Worm (Caenorhabditis elegans): ENCODE measurements around the gene F54B3.1.

The F54B3.1 gene

ce11 chrII:10281674-10282073, 30.6 kb downstream of the F54B3.1 start:
- no peak for TF ChIP-seq R02D3.7 (tag; optimal IDR thresholded peaks at IDR 0.05)
- TF ChIP-seq snpc-4 (tag; optimal IDR thresholded peaks at IDR 0.05): no peak
- no peak for TF ChIP-seq nhr-76 (tag; optimal IDR thresholded peaks at IDR 0.05)
- TF ChIP-seq egl-5 (tag; optimal IDR thresholded peaks at IDR 0.05): no peak
- TF ChIP-seq pha-4 (tag; optimal IDR thresholded peaks at IDR 0.05): no peak
- TF ChIP-seq eor-1 (tag; optimal IDR thresholded peaks at IDR 0.05): no peak
- TF ChIP-seq nhr-43 (tag; optimal IDR thresholded peaks at IDR 0.05; ENCODE audit: poor library complexity, severe bottlenecking): no peak
- no peak for TF ChIP-seq skn-1 (tag; optimal IDR thresholded peaks at IDR 0.05)
- TF ChIP-seq sea-2 (GFP tag; optimal IDR thresholded peaks at IDR 0.05): no peak
- TF ChIP-seq elt-2 (tag; optimal IDR thresholded peaks at IDR 0.05): peak; percentile 75
- TF ChIP-seq lin-39 (tag; optimal IDR thresholded peaks at IDR 0.05): no peak
- peak; percentile 82 for TF ChIP-seq pqm-1 (tag; optimal IDR thresholded peaks at IDR 0.05)

DNA sequence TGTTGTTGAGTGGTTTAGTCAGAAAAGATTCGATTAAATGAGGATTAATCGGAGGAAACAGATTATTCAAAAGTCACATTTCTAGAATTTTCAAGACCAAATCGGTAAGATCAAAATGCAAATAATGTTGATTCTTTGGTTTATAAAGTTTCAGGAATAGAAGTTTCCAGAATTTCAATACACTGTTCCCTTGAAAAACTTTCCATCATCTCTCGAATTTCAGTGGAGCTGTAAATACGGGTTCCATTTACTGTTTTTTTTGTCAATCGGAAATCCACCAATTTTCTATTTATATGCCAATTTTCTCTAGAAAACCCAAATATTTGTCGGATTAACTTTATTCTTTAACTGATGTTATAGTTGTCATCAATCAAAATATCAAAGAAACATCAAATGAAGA, 32.1 kb downstream of the F54B3.1 start:
- no peak for TF ChIP-seq fos-1 (tag; optimal IDR thresholded peaks at IDR 0.05)
- TF ChIP-seq egl-5 (tag; optimal IDR thresholded peaks at IDR 0.05): no peak
- TF ChIP-seq mml-1 (tag; optimal IDR thresholded peaks at IDR 0.05): no peak
- TF ChIP-seq pha-4 (tag; optimal IDR thresholded peaks at IDR 0.05): no peak
- TF ChIP-seq fkh-2 (tag; optimal IDR thresholded peaks at IDR 0.05): no peak
- TF ChIP-seq lin-39 (tag; optimal IDR thresholded peaks at IDR 0.05): no peak
- TF ChIP-seq ZK546.5 (tag; optimal IDR thresholded peaks at IDR 0.05): no peak
- TF ChIP-seq nhr-28 (tag; optimal IDR thresholded peaks at IDR 0.05): no peak
- TF ChIP-seq nhr-25 (tag; optimal IDR thresholded peaks at IDR 0.05): no peak
- TF ChIP-seq elt-2 (tag; optimal IDR thresholded peaks at IDR 0.05): no peak
- no peak for TF ChIP-seq nhr-67 (tag; optimal IDR thresholded peaks at IDR 0.05)
- TF ChIP-seq ceh-82 (tag; optimal IDR thresholded peaks at IDR 0.05): no peak
- no peak for TF ChIP-seq ama-1 (optimal IDR thresholded peaks at IDR 0.05)
- no peak for TF ChIP-seq eor-1 (tag; optimal IDR thresholded peaks at IDR 0.05)

- no peak for TF ChIP-seq nhr-67 (tag; optimal IDR thresholded peaks at IDR 0.05)
- no peak for TF ChIP-seq ztf-11 (tag; optimal IDR thresholded peaks at IDR 0.05)
- no peak for TF ChIP-seq pha-4 (tag; optimal IDR thresholded peaks at IDR 0.05)
- no peak for TF ChIP-seq ceh-16 (tag; optimal IDR thresholded peaks at IDR 0.05)
- TF ChIP-seq nhr-43 (tag; optimal IDR thresholded peaks at IDR 0.05; ENCODE audit: poor library complexity, severe bottlenecking): no peak
- no peak for TF ChIP-seq ceh-82 (tag; optimal IDR thresholded peaks at IDR 0.05)
- no peak for TF ChIP-seq tbx-2 (tag; optimal IDR thresholded peaks at IDR 0.05)
- TF ChIP-seq ZK546.5 (tag; optimal IDR thresholded peaks at IDR 0.05): no peak
- no peak for TF ChIP-seq fkh-10 (GFP tag; optimal IDR thresholded peaks at IDR 0.05)
- TF ChIP-seq snpc-4 (tag; optimal IDR thresholded peaks at IDR 0.05): no peak
Measured at ce11 chrII:10284991-10285390, 33.9 kb downstream of the F54B3.1 start.

DNA sequence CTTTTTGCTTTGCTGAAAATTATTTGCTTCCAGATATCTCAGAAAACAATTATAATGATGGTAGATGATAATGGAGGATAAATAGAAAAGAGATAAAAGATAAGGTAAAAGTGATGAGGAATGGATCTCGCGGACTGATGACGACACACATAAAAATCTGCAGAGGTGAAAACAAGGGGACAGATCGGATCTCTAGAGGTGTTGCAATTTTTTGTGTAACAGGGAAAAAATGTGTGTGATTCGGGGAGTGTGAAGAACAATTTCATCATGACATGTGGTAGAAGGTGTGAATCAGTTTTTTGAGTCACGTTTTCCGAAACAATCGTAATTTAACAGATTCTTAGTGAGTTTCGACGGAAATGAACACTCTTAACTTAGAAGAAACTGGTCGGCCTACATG, 37.9 kb downstream of the F54B3.1 start:
- TF ChIP-seq hmg-11 (tag; optimal IDR thresholded peaks at IDR 0.05): no peak
- no peak for TF ChIP-seq snpc-4 (tag; optimal IDR thresholded peaks at IDR 0.05)
- TF ChIP-seq nfya-1 (tag; optimal IDR thresholded peaks at IDR 0.05; ENCODE audit: insufficient read depth): peak; percentile 24
- TF ChIP-seq ceh-9 (tag; optimal IDR thresholded peaks at IDR 0.05): no peak
- TF ChIP-seq nhr-25 (tag; optimal IDR thresholded peaks at IDR 0.05): peak; percentile 23
- TF ChIP-seq fos-1 (tag; optimal IDR thresholded peaks at IDR 0.05): no peak
- TF ChIP-seq nhr-23 (tag; optimal IDR thresholded peaks at IDR 0.05): no peak
- no peak for TF ChIP-seq eor-1 (tag; optimal IDR thresholded peaks at IDR 0.05)
- peak; percentile 70 for TF ChIP-seq egl-5 (tag; optimal IDR thresholded peaks at IDR 0.05)

DNA sequence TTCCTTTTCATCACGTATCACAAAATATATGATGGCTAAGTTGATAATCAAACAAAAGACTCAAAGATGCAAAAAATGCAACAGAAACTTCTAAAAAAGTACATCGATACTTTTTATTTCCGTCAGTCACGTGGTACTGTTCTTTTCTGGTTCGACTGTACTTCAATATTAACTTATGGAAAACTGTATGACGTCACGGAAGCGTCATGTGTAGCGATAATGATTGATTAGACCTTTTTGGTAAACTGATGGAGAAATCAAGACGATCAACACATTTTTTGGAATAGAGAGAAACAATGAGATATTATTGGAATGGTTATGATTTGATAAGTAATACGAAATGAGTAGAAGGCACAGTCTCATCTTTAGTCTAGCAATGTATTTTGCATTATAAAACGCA, 43.2 kb downstream of the F54B3.1 start:
- TF ChIP-seq nhr-25 (tag; optimal IDR thresholded peaks at IDR 0.05): peak; percentile 61
- TF ChIP-seq nhr-23 (tag; optimal IDR thresholded peaks at IDR 0.05): peak; percentile 82
- TF ChIP-seq pha-4 (tag; optimal IDR thresholded peaks at IDR 0.05): no peak
- TF ChIP-seq mdl-1 (tag; optimal IDR thresholded peaks at IDR 0.05): no peak
- TF ChIP-seq elt-3 (tag; optimal IDR thresholded peaks at IDR 0.05): peak in 1 of 3 experiments; percentile 41
- TF ChIP-seq nhr-43 (tag; optimal IDR thresholded peaks at IDR 0.05; ENCODE audit: poor library complexity, severe bottlenecking): peak; percentile 28
- no peak for TF ChIP-seq ztf-4 (tag; optimal IDR thresholded peaks at IDR 0.05)
